Fruit fly (Drosophila melanogaster) whole organism, adult: Measurements from ENCODE around the gene Tasp1.

Source experiments
- CG11617 ChIP-seq: fragments of 200-800 bp; sonication (Bioruptor generic); optimal IDR thresholded peaks from 2 replicates; lab custom pipeline; 2017; ENCODE audit warnings: mild to moderate bottlenecking, missing biosample characterization, missing genetic modification reagents, missing genetic modification characterization
- CG14711 ChIP-seq: fragments of 200-800 bp; sonication (Bioruptor generic); optimal IDR thresholded peaks from 2 replicates; lab custom pipeline; 2018; ENCODE audit warnings: missing biosample characterization, mild to moderate bottlenecking, missing genetic modification characterization, moderate library complexity
- CG1620 ChIP-seq: fragments of 200-800 bp; sonication (Bioruptor generic); optimal IDR thresholded peaks from 2 replicates; lab custom pipeline; 2016; ENCODE audit warnings: missing biosample characterization, missing genetic modification characterization
- Clk ChIP-seq: fragments of 200-800 bp; sonication (Bioruptor generic); optimal IDR thresholded peaks from 2 replicates; lab custom pipeline; 2017; ENCODE audit warnings: missing biosample characterization, missing genetic modification characterization
- Crg-1 ChIP-seq: fragments of 200-800 bp; sonication (Bioruptor generic); optimal IDR thresholded peaks from 2 replicates; lab custom pipeline; 2016; ENCODE audit warnings: missing biosample characterization, missing genetic modification characterization
- bab1 ChIP-seq: fragments of 200-800 bp; sonication (Bioruptor generic); optimal IDR thresholded peaks from 3 replicates; lab custom pipeline; 2019; ENCODE audit warnings: missing biosample characterization, mild to moderate bottlenecking, missing genetic modification characterization, moderate library complexity
- cnc ChIP-seq, 2 experiments: fragments of >200 bp; optimal IDR thresholded peaks; 2 replicates each; lab custom pipeline; 2017
- kay ChIP-seq: fragments of 200-800 bp; sonication (Bioruptor generic); peaks from one replicate; lab custom pipeline; 2016; ENCODE audit warnings: missing biosample characterization, missing genetic modification characterization, borderline replicate concordance
- ovo ChIP-seq: fragments of 200-800 bp; sonication (Bioruptor generic); optimal IDR thresholded peaks from 2 replicates; lab custom pipeline; 2016; ENCODE audit warnings: missing biosample characterization, missing genetic modification characterization
- pad ChIP-seq: fragments of 200-800 bp; sonication (Bioruptor generic); optimal IDR thresholded peaks from 3 replicates; lab custom pipeline; 2017; ENCODE audit warnings: missing biosample characterization, missing genetic modification characterization, mild to moderate bottlenecking, moderate library complexity, missing genetic modification reagents
- tj ChIP-seq: fragments of 200-800 bp; sonication (Bioruptor generic); optimal IDR thresholded peaks from 3 replicates; lab custom pipeline; 2017; ENCODE audit warnings: missing biosample characterization, mild to moderate bottlenecking, missing genetic modification characterization, moderate library complexity

DNA sequence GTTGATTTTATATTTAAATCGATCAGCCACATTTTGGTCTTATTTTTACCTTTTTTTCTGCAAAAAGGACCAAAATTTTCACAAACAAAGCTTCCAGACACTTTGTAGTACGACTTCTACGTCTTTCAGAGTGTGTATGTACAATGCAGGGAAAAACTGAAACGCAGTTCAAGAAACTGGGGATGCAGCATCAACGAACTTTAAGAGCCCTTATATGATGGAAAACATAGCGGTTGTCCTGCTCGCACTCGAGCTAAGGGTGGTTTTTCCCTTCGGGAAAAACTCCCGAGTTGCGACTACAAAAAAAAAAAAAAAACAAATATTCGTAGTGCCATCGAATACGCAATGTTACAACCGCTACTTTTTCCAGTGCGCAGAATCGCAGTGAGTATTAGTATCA, 46.9 kb downstream of the Tasp1 start:
- TF ChIP-seq CG14711 (tag; lab: Kevin White, UChicago) (no peak), CG11617 (GFP tag; lab: Kevin White, UChicago) (no peak), ovo (no peak), tj (GFP tag; lab: Kevin White, UChicago) (no peak), Crg-1 (no peak), CG1620 (GFP tag; lab: Kevin White, UChicago) (no peak), bab1 (GFP tag; lab: Kevin White, UChicago) (no peak), cnc (optimal IDR thresholded peaks at IDR 0.05; lab: Kevin White, UChicago) (no peak), kay (GFP tag; lab: Kevin White, UChicago) (peak; percentile 61), Clk (GFP tag; lab: Kevin White, UChicago) (no peak), pad (GFP tag; lab: Kevin White, UChicago) (no peak)
